Fruit fly (Drosophila melanogaster): Measurements from ENCODE around the gene Acp26Ab.

dm6 chr2L:5910189-5910588 is 17.5 kb upstream of the Acp26Ab start, which contains the start of gene CG14000:
- TF ChIP-seq usp (GFP tag; optimal IDR thresholded peaks at IDR 0.05) (no peak), psq (optimal IDR thresholded peaks at IDR 0.05) (no peak), CG8478 (optimal IDR thresholded peaks at IDR 0.05) (no peak)

All from whole organism.